Worm (Caenorhabditis elegans) whole organism, L2 larva: ENCODE data around the gene T05E12.8.

ENCODE experiments used
- C34F6.9 ChIP-seq: fragments of 150-350 bp; optimal IDR thresholded peaks from 2 replicates; lab custom pipeline; 2014; ENCODE audit warnings: missing biosample characterization, missing genetic modification characterization
- F13H6.1 ChIP-seq: sonication (generic microtip); optimal IDR thresholded peaks from 2 replicates; lab custom pipeline; 2016; ENCODE audit warnings: missing genetic modification characterization, missing compliant biosample characterization
- R02D3.7 ChIP-seq: fragments of 150-350 bp; optimal IDR thresholded peaks from 2 replicates; lab custom pipeline; 2014; ENCODE audit warnings: missing biosample characterization, missing genetic modification characterization
- alr-1 ChIP-seq: fragments of 150-350 bp; optimal IDR thresholded peaks from 2 replicates; lab custom pipeline; 2014; ENCODE audit warnings: missing biosample characterization, missing genetic modification characterization
- aly-2 ChIP-seq: fragments of 150-350 bp; optimal IDR thresholded peaks from 2 replicates; lab custom pipeline; 2014; ENCODE audit warnings: missing biosample characterization, missing genetic modification characterization
- ama-1 ChIP-seq: fragments of 150-350 bp; optimal IDR thresholded peaks from 2 replicates; lab custom pipeline; 2018; ENCODE audit warnings: inconsistent platforms
- blmp-1 ChIP-seq: sonication (generic microtip); optimal IDR thresholded peaks from 2 replicates; lab custom pipeline; 2017; ENCODE audit warnings: missing genetic modification characterization, mild to moderate bottlenecking, missing compliant biosample characterization, antibody characterized with exemption, moderate library complexity; ENCODE audit not compliant: insufficient read depth
- ceh-16 ChIP-seq: fragments of 150-350 bp; optimal IDR thresholded peaks from 2 replicates; lab custom pipeline; 2014; ENCODE audit warnings: missing biosample characterization, missing genetic modification characterization
- ceh-82 ChIP-seq: fragments of 150-350 bp; optimal IDR thresholded peaks from 2 replicates; lab custom pipeline; 2014; ENCODE audit warnings: missing biosample characterization, missing genetic modification characterization
- dmd-4 ChIP-seq: sonication (generic microtip); optimal IDR thresholded peaks from 2 replicates; lab custom pipeline; 2017; ENCODE audit warnings: missing biosample characterization, missing genetic modification characterization
- egl-27 ChIP-seq: sonication (generic microtip); optimal IDR thresholded peaks from 3 replicates; lab custom pipeline; 2017; ENCODE audit warnings: missing biosample characterization, missing genetic modification reagents, missing genetic modification characterization
- elt-1 ChIP-seq: fragments of 150-350 bp; optimal IDR thresholded peaks from 2 replicates; lab custom pipeline; 2014; ENCODE audit warnings: missing biosample characterization, missing genetic modification characterization
- elt-3 ChIP-seq: sonication (generic microtip); optimal IDR thresholded peaks from 2 replicates; lab custom pipeline; 2017; ENCODE audit warnings: missing biosample characterization, missing genetic modification characterization
- fos-1 ChIP-seq: fragments of 150-350 bp; optimal IDR thresholded peaks from 2 replicates; lab custom pipeline; 2014; ENCODE audit warnings: missing biosample characterization, missing genetic modification characterization
- lin-13 ChIP-seq: fragments of 150-350 bp; optimal IDR thresholded peaks from 2 replicates; lab custom pipeline; 2014; ENCODE audit warnings: missing biosample characterization, missing genetic modification reagents, missing genetic modification characterization
- lin-39 ChIP-seq: fragments of 150-350 bp; optimal IDR thresholded peaks from 2 replicates; lab custom pipeline; 2014; ENCODE audit warnings: missing biosample characterization, missing genetic modification reagents, missing genetic modification characterization
- mab-5 ChIP-seq: fragments of 150-350 bp; optimal IDR thresholded peaks from 2 replicates; lab custom pipeline; 2014; ENCODE audit warnings: missing biosample characterization, missing genetic modification characterization
- mbf-1 ChIP-seq: sonication (generic microtip); optimal IDR thresholded peaks from 2 replicates; lab custom pipeline; 2017; ENCODE audit warnings: missing biosample characterization, missing genetic modification characterization
- mdl-1 ChIP-seq, 2 experiments: fragments of 150-350 bp in 1 of 2; sonication (generic microtip) in 1 of 2; optimal IDR thresholded peaks; 2 replicates each; lab custom pipeline; 2017; ENCODE audit warnings: missing biosample characterization in 2 of 2, missing genetic modification characterization in 2 of 2
- nhr-10 ChIP-seq: sonication (generic microtip); optimal IDR thresholded peaks from 2 replicates; lab custom pipeline; 2017; ENCODE audit warnings: missing biosample characterization, missing genetic modification characterization
- nhr-11 ChIP-seq: fragments of 150-350 bp; optimal IDR thresholded peaks from 2 replicates; lab custom pipeline; 2014; ENCODE audit warnings: missing biosample characterization, missing genetic modification characterization
- nhr-12 ChIP-seq: fragments of 150-350 bp; optimal IDR thresholded peaks from 2 replicates; lab custom pipeline; 2014; ENCODE audit warnings: missing biosample characterization, missing genetic modification characterization
- nhr-129 ChIP-seq: fragments of 150-350 bp; optimal IDR thresholded peaks from 2 replicates; lab custom pipeline; 2014; ENCODE audit warnings: missing biosample characterization, missing genetic modification characterization
- nhr-21 ChIP-seq: fragments of 150-350 bp; optimal IDR thresholded peaks from 2 replicates; lab custom pipeline; 2014; ENCODE audit warnings: missing biosample characterization, missing genetic modification characterization
- nhr-23 ChIP-seq: fragments of 150-350 bp; optimal IDR thresholded peaks from 2 replicates; lab custom pipeline; 2014; ENCODE audit warnings: missing biosample characterization, missing genetic modification reagents, missing genetic modification characterization
- nhr-77 ChIP-seq: fragments of 150-350 bp; optimal IDR thresholded peaks from 2 replicates; lab custom pipeline; 2014; ENCODE audit warnings: missing biosample characterization, missing genetic modification characterization
- peb-1 ChIP-seq: fragments of 150-350 bp; optimal IDR thresholded peaks from 2 replicates; lab custom pipeline; 2014; ENCODE audit warnings: missing biosample characterization, missing genetic modification characterization
- sem-4 ChIP-seq: fragments of 150-350 bp; optimal IDR thresholded peaks from 2 replicates; lab custom pipeline; 2014; ENCODE audit warnings: missing biosample characterization, missing genetic modification reagents, missing genetic modification characterization
- sma-3 ChIP-seq: sonication (generic microtip); optimal IDR thresholded peaks from 2 replicates; lab custom pipeline; 2016; ENCODE audit warnings: missing genetic modification reagents, missing genetic modification characterization, missing compliant biosample characterization
- sma-9 ChIP-seq, 2 experiments: fragments of 150-350 bp in 1 of 2; sonication (generic microtip) in 1 of 2; optimal IDR thresholded peaks; 2 replicates each; lab custom pipeline; 2014 to 2016; ENCODE audit warnings: missing genetic modification characterization in 2 of 2, mild to moderate bottlenecking in 1 of 2, missing biosample characterization in 1 of 2, missing compliant biosample characterization in 1 of 2, missing genetic modification reagents in 1 of 2, moderate library complexity in 1 of 2
- snpc-4 ChIP-seq: fragments of 150-350 bp; optimal IDR thresholded peaks from 2 replicates; lab custom pipeline; 2014; ENCODE audit warnings: missing biosample characterization, missing genetic modification characterization
- unc-39 ChIP-seq: fragments of 150-350 bp; optimal IDR thresholded peaks from 2 replicates; lab custom pipeline; 2014; ENCODE audit warnings: missing biosample characterization, missing genetic modification characterization
- unc-55 ChIP-seq: fragments of 150-350 bp; sonication (generic microtip); optimal IDR thresholded peaks from 3 replicates; lab custom pipeline; 2014; ENCODE audit warnings: missing biosample characterization, missing genetic modification reagents, missing genetic modification characterization
- unc-62 ChIP-seq: fragments of 150-350 bp; optimal IDR thresholded peaks from 2 replicates; lab custom pipeline; 2014; ENCODE audit warnings: missing biosample characterization, missing genetic modification reagents, missing genetic modification characterization
- zag-1 ChIP-seq: fragments of 150-350 bp; optimal IDR thresholded peaks from 2 replicates; lab custom pipeline; 2014; ENCODE audit warnings: missing biosample characterization, missing genetic modification characterization
- ztf-1 ChIP-seq: fragments of 200-800 bp; sonication (Bioruptor generic); conservative IDR thresholded peaks from 2 replicates; pipeline ENCODE4 v1.3.6; 2022; ENCODE audit warnings: missing genetic modification characterization, missing compliant biosample characterization
- ztf-11 ChIP-seq: sonication (generic microtip); optimal IDR thresholded peaks from 2 replicates; lab custom pipeline; 2017; ENCODE audit warnings: missing biosample characterization, missing genetic modification characterization
- ztf-4 ChIP-seq: fragments of 150-350 bp; optimal IDR thresholded peaks from 2 replicates; lab custom pipeline; 2014; ENCODE audit warnings: missing biosample characterization, missing genetic modification characterization

The T05E12.8 gene

ce11 chrV:17030430-17030829 is 38.5 kb upstream of the T05E12.8 start:
- no peak for TF ChIP-seq nhr-10 (tag; lab: Kevin White, UChicago)
- no peak for TF ChIP-seq alr-1 (tag; lab: Kevin White, UChicago)
- TF ChIP-seq nhr-23 (tag; lab: Kevin White, UChicago): no peak
- TF ChIP-seq sma-3: no peak
- no peak for TF ChIP-seq R02D3.7 (tag; lab: Kevin White, UChicago)
- no peak for TF ChIP-seq snpc-4 (tag; lab: Kevin White, UChicago)
- TF ChIP-seq ceh-16: no peak
- no peak for TF ChIP-seq egl-27 (tag; lab: Kevin White, UChicago)
- TF ChIP-seq elt-1 (tag; lab: Kevin White, UChicago): no peak
- no peak for TF ChIP-seq ama-1 (lab: Kevin White, UChicago)
- TF ChIP-seq nhr-21 (tag; lab: Kevin White, UChicago): no peak
- TF ChIP-seq C34F6.9 (tag; lab: Kevin White, UChicago): no peak
- TF ChIP-seq ztf-1 (GFP tag; lab: Robert Waterston, UW): no peak

- no peak for TF ChIP-seq aly-2
- TF ChIP-seq R02D3.7 (tag; lab: Kevin White, UChicago): no peak
- no peak for TF ChIP-seq ceh-82 (tag; lab: Kevin White, UChicago)
- TF ChIP-seq fos-1: no peak
- TF ChIP-seq mdl-1 (tag; optimal IDR thresholded peaks at IDR 0.05; lab: Kevin White, UChicago): no peak
- no peak for TF ChIP-seq sem-4
- TF ChIP-seq nhr-10 (tag; lab: Kevin White, UChicago): no peak
- no peak for TF ChIP-seq mab-5 (tag; lab: Kevin White, UChicago)
- no peak for TF ChIP-seq ama-1 (lab: Kevin White, UChicago)
- no peak for TF ChIP-seq unc-55
- TF ChIP-seq sma-3: no peak
- TF ChIP-seq nhr-129: no peak
- no peak for TF ChIP-seq peb-1 (tag; lab: Kevin White, UChicago)
These were observed 33.1 kb upstream of the T05E12.8 start, which contains the start of gene srz-94 for ce11 chrV:17035850-17036249. Gene srz-94 (minus strand): TSS chrV:17035950.

DNA sequence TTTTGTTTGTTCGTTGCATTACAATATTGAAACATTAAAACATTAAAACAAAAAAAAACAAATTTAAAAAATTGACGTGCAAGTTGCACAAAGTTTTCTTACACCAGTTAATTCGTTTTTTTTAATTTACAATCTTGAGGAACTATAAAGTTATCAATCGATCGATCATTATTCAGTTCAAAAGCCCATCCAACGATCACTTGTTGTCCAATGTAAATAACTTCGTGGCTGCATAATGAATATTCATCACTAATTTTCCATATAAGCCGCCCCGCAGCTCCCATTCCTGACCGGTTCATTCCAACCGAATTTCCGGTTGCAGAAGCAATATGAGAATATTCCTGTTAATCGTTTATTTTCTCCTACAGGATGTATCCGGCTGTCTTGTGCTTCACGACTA is 26.7 kb upstream of the T05E12.8 start, which contains the start of gene hpo-33:
Gene hpo-33 (plus strand): TSS at position 301 of the 400 bp plus-strand sequence.
- TF ChIP-seq unc-39 (tag; lab: Kevin White, UChicago) (no peak), mbf-1 (tag; lab: Kevin White, UChicago) (no peak), elt-1 (tag; lab: Kevin White, UChicago) (no peak), sma-3 (no peak), lin-39 (tag; lab: Kevin White, UChicago) (no peak), ztf-11 (tag; lab: Kevin White, UChicago) (no peak), mdl-1 (tag; optimal IDR thresholded peaks at IDR 0.05; lab: Kevin White, UChicago) (no peak), aly-2 (no peak), nhr-21 (tag; lab: Kevin White, UChicago) (no peak), sma-9 (GFP tag; optimal IDR thresholded peaks at IDR 0.05; lab: Kevin White, UChicago) (no peak), sma-9 (tag; optimal IDR thresholded peaks at IDR 0.05; lab: Kevin White, UChicago) (no peak), ztf-1 (GFP tag; lab: Robert Waterston, UW) (no peak), peb-1 (tag; lab: Kevin White, UChicago) (no peak), nhr-129 (no peak), snpc-4 (tag; lab: Kevin White, UChicago) (no peak)

- TF ChIP-seq fos-1 (no peak), sma-3 (no peak), ztf-1 (GFP tag; lab: Robert Waterston, UW) (no peak), nhr-10 (tag; lab: Kevin White, UChicago) (no peak), F13H6.1 (tag; lab: Kevin White, UChicago) (no peak), dmd-4 (tag; lab: Kevin White, UChicago) (no peak), nhr-77 (tag; lab: Kevin White, UChicago) (no peak), lin-13 (GFP tag; lab: Kevin White, UChicago) (no peak), nhr-12 (tag; lab: Kevin White, UChicago) (no peak), alr-1 (tag; lab: Kevin White, UChicago) (no peak), nhr-11 (tag; lab: Kevin White, UChicago) (no peak), sem-4 (no peak), nhr-23 (tag; lab: Kevin White, UChicago) (no peak), elt-3 (tag; lab: Kevin White, UChicago) (no peak), zag-1 (tag; lab: Kevin White, UChicago) (no peak), nhr-21 (tag; lab: Kevin White, UChicago) (no peak), unc-62 (no peak), nhr-129 (no peak), blmp-1 (tag; lab: Kevin White, UChicago) (no peak), ztf-4 (tag; lab: Kevin White, UChicago) (no peak)
These were observed 24.4 kb upstream of the T05E12.8 start, which contains the start of gene F28B1.2 for ce11 chrV:17044500-17044899. Gene F28B1.2 (plus strand): TSS chrV:17044800.
